Worm (Caenorhabditis elegans) whole organism, L4 larva: ENCODE data around the gene F59A6.2.

Source experiments
- ZK337.2 ChIP-seq: fragments of 200-800 bp; sonication (Bioruptor generic); IDR thresholded peaks from 2 replicates; pipeline ENCODE4 v1.3.6; 2022; ENCODE audit warnings: missing genetic modification reagents, missing genetic modification characterization, missing compliant biosample characterization
- ZK546.5 ChIP-seq, 2 experiments: sonication (generic microtip); optimal IDR thresholded peaks; 2 replicates each; lab custom pipeline; 2017; ENCODE audit warnings: missing biosample characterization in 2 of 2, missing genetic modification characterization in 2 of 2
- ama-1 ChIP-seq: fragments of 150-350 bp; optimal IDR thresholded peaks from 2 replicates; lab custom pipeline; 2014; ENCODE audit warnings: inconsistent platforms, mixed read lengths
- ceh-82 ChIP-seq: sonication (generic microtip); optimal IDR thresholded peaks from 2 replicates; lab custom pipeline; 2017; ENCODE audit warnings: missing biosample characterization, missing genetic modification characterization
- lin-13 ChIP-seq: fragments of 150-350 bp; optimal IDR thresholded peaks from 2 replicates; lab custom pipeline; 2014; ENCODE audit warnings: missing biosample characterization, missing genetic modification reagents, missing genetic modification characterization
- lin-39 ChIP-seq: fragments of 150-350 bp; optimal IDR thresholded peaks from 2 replicates; lab custom pipeline; 2014; ENCODE audit warnings: missing biosample characterization, missing genetic modification reagents, missing genetic modification characterization
- madf-5 ChIP-seq, 2 experiments: fragments of 200-800 bp; sonication (Bioruptor generic); IDR thresholded peaks; 2 replicates each; pipeline ENCODE4 v1.3.6; 2022; ENCODE audit warnings: missing compliant biosample characterization in 2 of 2, missing genetic modification characterization in 2 of 2
- nhr-237 ChIP-seq: sonication (generic microtip); optimal IDR thresholded peaks from 2 replicates; lab custom pipeline; 2017; ENCODE audit warnings: missing biosample characterization, missing genetic modification characterization
- nhr-77 ChIP-seq: fragments of 150-350 bp; optimal IDR thresholded peaks from 2 replicates; lab custom pipeline; 2014; ENCODE audit warnings: missing biosample characterization, missing genetic modification characterization
- tra-1 ChIP-seq: fragments of 200-800 bp; sonication (Bioruptor generic); IDR thresholded peaks from 2 replicates; pipeline ENCODE4 v1.3.6; 2022; ENCODE audit warnings: missing genetic modification reagents, missing genetic modification characterization, missing compliant biosample characterization
- zag-1 ChIP-seq: fragments of 150-350 bp; optimal IDR thresholded peaks from 2 replicates; lab custom pipeline; 2014; ENCODE audit warnings: missing biosample characterization, missing genetic modification characterization

- no peak for TF ChIP-seq nhr-77 (tag; lab: Kevin White, UChicago)
- TF ChIP-seq ama-1 (lab: Kevin White, UChicago): no peak
- no peak for TF ChIP-seq ZK337.2 (GFP tag; lab: Robert Waterston, UW)
- no peak for TF ChIP-seq zag-1
- no peak for TF ChIP-seq nhr-237 (tag; lab: Kevin White, UChicago)
- no peak for TF ChIP-seq lin-13 (GFP tag; lab: Kevin White, UChicago)
- no peak for TF ChIP-seq lin-39 (tag; lab: Kevin White, UChicago)
- no peak for TF ChIP-seq ZK546.5 (tag; optimal IDR thresholded peaks at IDR 0.05; lab: Kevin White, UChicago)
- TF ChIP-seq ceh-82 (tag; lab: Kevin White, UChicago): no peak
- no peak for TF ChIP-seq madf-5 (GFP tag; IDR thresholded peaks at IDR 0.05; lab: Robert Waterston, UW)
- no peak for TF ChIP-seq tra-1 (GFP tag; lab: Robert Waterston, UW)
Observed at ce11 chrII:4986664-4987063, 27.8 kb upstream of the F59A6.2 start.
